Worm (Caenorhabditis elegans): ENCODE data around the gene lon-1.

DNA sequence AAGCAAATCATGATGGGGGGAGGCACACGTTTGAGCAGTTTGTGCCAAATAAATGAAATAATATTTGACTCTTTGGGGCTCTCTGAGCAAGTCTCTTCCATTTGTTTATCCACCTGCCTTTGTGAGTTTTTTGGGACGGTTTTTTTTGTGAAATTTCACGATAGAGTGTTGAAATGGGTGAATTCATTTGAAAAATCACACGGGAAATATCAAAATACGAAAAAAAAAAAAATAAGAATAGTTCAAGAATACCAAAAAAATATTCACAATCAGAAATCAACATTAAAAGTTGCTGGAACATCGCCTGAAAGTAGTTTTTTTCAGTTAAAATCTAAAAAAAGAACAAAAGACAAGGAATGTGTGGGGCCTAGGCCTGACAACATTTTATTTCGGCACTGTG is 38.2 kb downstream of the lon-1 start, which contains the start of gene pqn-25:
- TF ChIP-seq ceh-9 (tag; optimal IDR thresholded peaks at IDR 0.05) (no peak), ref-2 (tag; optimal IDR thresholded peaks at IDR 0.05) (no peak), unc-3 (GFP tag; conservative IDR thresholded peaks at IDR 0.05) (no peak), unc-3 (tag; optimal IDR thresholded peaks at IDR 0.05) (no peak), ahr-1 (tag; optimal IDR thresholded peaks at IDR 0.05) (no peak), nfya-1 (tag; optimal IDR thresholded peaks at IDR 0.05) (no peak), ama-1 (optimal IDR thresholded peaks at IDR 0.05) (no peak), nhr-232 (tag; optimal IDR thresholded peaks at IDR 0.05) (no peak), madf-2 (tag; optimal IDR thresholded peaks at IDR 0.05) (no peak), ttx-3 (tag; optimal IDR thresholded peaks at IDR 0.05) (no peak), ceh-6 (GFP tag; optimal IDR thresholded peaks at IDR 0.05) (no peak), hlh-6 (tag; optimal IDR thresholded peaks at IDR 0.05) (no peak), F13H6.1 (tag; optimal IDR thresholded peaks at IDR 0.05) (no peak), nhr-11 (tag; optimal IDR thresholded peaks at IDR 0.05) (no peak), ceh-24 (tag; optimal IDR thresholded peaks at IDR 0.05) (no peak)
